Fruit fly (Drosophila melanogaster): ENCODE data around the gene alt.

alt gene

dm6 chr3R:17708778-17709476, 26.6 kb upstream of the alt start:
- TF ChIP-seq noc (tag; optimal IDR thresholded peaks at IDR 0.05): no peak

dm6 chr3R:17707799-17708198, 25.5 kb upstream of the alt start:
- TF ChIP-seq noc (tag; optimal IDR thresholded peaks at IDR 0.05): no peak

dm6 chr3R:17706971-17707406, 24.7 kb upstream of the alt start:
- no peak for TF ChIP-seq noc (tag; optimal IDR thresholded peaks at IDR 0.05)

- no peak for TF ChIP-seq noc (tag; optimal IDR thresholded peaks at IDR 0.05)
These were observed 23.9 kb upstream of the alt start for dm6 chr3R:17705899-17706831.

- no peak for TF ChIP-seq noc (tag; optimal IDR thresholded peaks at IDR 0.05)
These were observed 22.8 kb upstream of the alt start for dm6 chr3R:17705140-17705539.

dm6 chr3R:17704538-17704854, 22.2 kb upstream of the alt start:
- no peak for TF ChIP-seq noc (tag; optimal IDR thresholded peaks at IDR 0.05)

- peak; percentile 98 for TF ChIP-seq noc (tag; optimal IDR thresholded peaks at IDR 0.05)
These were observed 21.6 kb upstream of the alt start for dm6 chr3R:17703691-17704537.

dm6 chr3R:17703024-17703690, 20.8 kb upstream of the alt start:
- no peak for TF ChIP-seq noc (tag; optimal IDR thresholded peaks at IDR 0.05)

- TF ChIP-seq noc (tag; optimal IDR thresholded peaks at IDR 0.05): no peak
These were observed 19.9 kb upstream of the alt start for dm6 chr3R:17701971-17702845.

- TF ChIP-seq noc (tag; optimal IDR thresholded peaks at IDR 0.05): peak; percentile 49
These were observed 18.8 kb upstream of the alt start for dm6 chr3R:17701131-17701593.

- peak; percentile 99 for TF ChIP-seq noc (tag; optimal IDR thresholded peaks at IDR 0.05)
These were observed 18.3 kb upstream of the alt start for dm6 chr3R:17700488-17701130.

- no peak for TF ChIP-seq noc (tag; optimal IDR thresholded peaks at IDR 0.05)
These were observed 17.7 kb upstream of the alt start for dm6 chr3R:17699891-17700487.

dm6 chr3R:17686875-17687274, 4.6 kb upstream of the alt start, which contains the start of gene CG31249:
TSS of gene CG31249 (minus strand) at chr3R:17687071.
- no peak for TF ChIP-seq noc (tag; optimal IDR thresholded peaks at IDR 0.05)

- TF ChIP-seq noc (tag; optimal IDR thresholded peaks at IDR 0.05): no peak
These were observed 2.5 kb upstream of the alt start, which contains the start of the genes CG31251 and CG31360 for dm6 chr3R:17684854-17685253. TSS of gene CG31251 (minus strand) at chr3R:17684915. TSS of gene CG31360 (plus strand) at chr3R:17685097.
